Worm (Caenorhabditis elegans): ENCODE data around the gene trh-1.

ce11 chrIV:17343482-17343881 lies 24.9 kb upstream of the trh-1 start, which contains the start of gene C49C3.11:
- no peak for TF ChIP-seq C38D4.7 (GFP tag; optimal IDR thresholded peaks at IDR 0.05)
- no peak for TF ChIP-seq ama-1 (optimal IDR thresholded peaks at IDR 0.05)
- no peak for TF ChIP-seq ets-4 (tag; optimal IDR thresholded peaks at IDR 0.05)
- TF ChIP-seq ceh-2 (tag; optimal IDR thresholded peaks at IDR 0.05) = no peak
